Fruit fly (Drosophila melanogaster) whole organism, embryonic: Measurements from ENCODE around the gene ihog.

Experiments used
- CG10321 ChIP-seq: fragments of 200-800 bp; sonication (Bioruptor generic); IDR thresholded peaks from 2 replicates; pipeline ENCODE4 v1.3.6; 2022; ENCODE audit warnings: missing biosample characterization, missing genetic modification characterization
- CG10979 ChIP-seq: fragments of 200-800 bp; sonication (Bioruptor generic); optimal IDR thresholded peaks from 2 replicates; lab custom pipeline; 2018; ENCODE audit warnings: missing biosample characterization, mild to moderate bottlenecking, missing genetic modification characterization, moderate library complexity
- CG11695 ChIP-seq: fragments of 200-800 bp; sonication (Bioruptor generic); IDR thresholded peaks from 3 replicates; pipeline ENCODE4 v1.3.6; 2022; ENCODE audit warnings: missing biosample characterization, missing genetic modification characterization
- CG11723 ChIP-seq: fragments of 200-800 bp; sonication (Bioruptor generic); optimal IDR thresholded peaks from 2 replicates; lab custom pipeline; 2017; ENCODE audit warnings: missing biosample characterization, mild to moderate bottlenecking, missing genetic modification characterization
- CG12219 ChIP-seq: fragments of 200-800 bp; sonication (Bioruptor generic); optimal IDR thresholded peaks from 3 replicates; lab custom pipeline; 2018; ENCODE audit warnings: missing biosample characterization, mild to moderate bottlenecking, missing genetic modification characterization
- CG12391 ChIP-seq: fragments of 200-800 bp; sonication (Bioruptor generic); optimal IDR thresholded peaks from 3 replicates; lab custom pipeline; 2018; ENCODE audit warnings: missing biosample characterization, mild to moderate bottlenecking, missing genetic modification characterization, moderate library complexity
- CG13287 ChIP-seq: fragments of 200-800 bp; sonication (Bioruptor generic); IDR thresholded peaks from 2 replicates; pipeline ENCODE4 v1.3.6; 2022; ENCODE audit warnings: missing biosample characterization, missing genetic modification characterization; ENCODE audit not compliant: partially characterized antibody
- CG14441 ChIP-seq: fragments of 200-800 bp; sonication (Bioruptor generic); IDR thresholded peaks from 2 replicates; pipeline ENCODE4 v1.3.6; 2022; ENCODE audit warnings: missing biosample characterization, missing genetic modification characterization
- CG14667 ChIP-seq: fragments of 200-800 bp; sonication (Bioruptor generic); IDR thresholded peaks from 2 replicates; pipeline ENCODE4 v1.3.6; 2022; ENCODE audit warnings: missing biosample characterization, missing genetic modification characterization
- CG14860 ChIP-seq: fragments of 200-800 bp; sonication (Bioruptor generic); IDR thresholded peaks from 3 replicates; pipeline ENCODE4 v1.3.6; 2022; ENCODE audit warnings: missing biosample characterization, missing genetic modification characterization; ENCODE audit not compliant: partially characterized antibody
- CG1529 ChIP-seq: fragments of 200-800 bp; sonication (Bioruptor generic); optimal IDR thresholded peaks from 3 replicates; lab custom pipeline; 2018; ENCODE audit warnings: missing biosample characterization, missing genetic modification characterization
- CG1832 ChIP-seq: fragments of 200-800 bp; sonication (Bioruptor generic); optimal IDR thresholded peaks from 2 replicates; lab custom pipeline; 2017; ENCODE audit warnings: missing biosample characterization, mild to moderate bottlenecking, missing genetic modification characterization, inconsistent platforms
- CG2202 ChIP-seq: fragments of 200-800 bp; sonication (Bioruptor generic); optimal IDR thresholded peaks from 2 replicates; lab custom pipeline; 2018; ENCODE audit warnings: missing biosample characterization, mild to moderate bottlenecking, missing genetic modification characterization
- CG31441 ChIP-seq: fragments of 200-800 bp; sonication (Bioruptor generic); IDR thresholded peaks from 2 replicates; pipeline ENCODE4 v1.3.6; 2022; ENCODE audit warnings: missing biosample characterization, missing genetic modification characterization
- CG34224 ChIP-seq: fragments of 200-800 bp; sonication (Bioruptor generic); IDR thresholded peaks from 3 replicates; pipeline ENCODE4 v1.3.6; 2022; ENCODE audit warnings: missing biosample characterization, missing genetic modification characterization; ENCODE audit not compliant: partially characterized antibody
- CG3838 ChIP-seq: fragments of 200-800 bp; sonication (Bioruptor generic); optimal IDR thresholded peaks from 3 replicates; lab custom pipeline; 2016; ENCODE audit warnings: missing biosample characterization, missing genetic modification characterization
- CG42726 ChIP-seq: fragments of 200-800 bp; sonication (Bioruptor generic); IDR thresholded peaks from 2 replicates; pipeline ENCODE4 v1.3.6; 2022; ENCODE audit warnings: missing biosample characterization, missing genetic modification characterization; ENCODE audit not compliant: partially characterized antibody
- CG4282 ChIP-seq: fragments of 200-800 bp; sonication (Bioruptor generic); optimal IDR thresholded peaks from 2 replicates; lab custom pipeline; 2016; ENCODE audit warnings: missing biosample characterization, missing genetic modification characterization
- CG4730 ChIP-seq: fragments of 200-800 bp; sonication (Bioruptor generic); IDR thresholded peaks from 2 replicates; pipeline ENCODE4 v1.3.6; 2022; ENCODE audit warnings: missing biosample characterization, missing genetic modification characterization
- CG4820 ChIP-seq: fragments of 200-800 bp; sonication (Bioruptor generic); optimal IDR thresholded peaks from 3 replicates; lab custom pipeline; 2016; ENCODE audit warnings: missing biosample characterization, missing genetic modification characterization
- CG8359 ChIP-seq: fragments of 200-800 bp; sonication (Bioruptor generic); optimal IDR thresholded peaks from 2 replicates; lab custom pipeline; 2017; ENCODE audit warnings: missing biosample characterization, mild to moderate bottlenecking, missing genetic modification characterization, borderline replicate concordance
- CG8388 ChIP-seq: fragments of 200-800 bp; sonication (Bioruptor generic); optimal IDR thresholded peaks from 2 replicates; lab custom pipeline; 2019; ENCODE audit warnings: missing biosample characterization, mild to moderate bottlenecking, missing genetic modification characterization, moderate library complexity
- CG9817 ChIP-seq: fragments of 200-800 bp; sonication (Bioruptor generic); optimal IDR thresholded peaks from 2 replicates; lab custom pipeline; 2018; ENCODE audit warnings: missing biosample characterization, mild to moderate bottlenecking, missing genetic modification characterization, moderate library complexity
- Camta ChIP-seq: fragments of 200-800 bp; sonication (Bioruptor generic); optimal IDR thresholded peaks from 2 replicates; lab custom pipeline; 2016; ENCODE audit warnings: missing biosample characterization, missing genetic modification characterization
- CkIIα-i1 ChIP-seq: fragments of 200-800 bp; sonication (Bioruptor generic); IDR thresholded peaks from 2 replicates; pipeline ENCODE4 v1.3.6; 2022; ENCODE audit warnings: missing biosample characterization, missing genetic modification characterization
- Ets65A ChIP-seq: fragments of 200-800 bp; sonication (Bioruptor generic); peaks from one replicate; lab custom pipeline; 2016; ENCODE audit warnings: missing biosample characterization, missing genetic modification characterization
- HmgD ChIP-seq: fragments of 200-800 bp; sonication (Bioruptor generic); optimal IDR thresholded peaks from 3 replicates; lab custom pipeline; 2016; ENCODE audit warnings: missing biosample characterization, missing genetic modification characterization
- Hr39 ChIP-seq: fragments of >200 bp; optimal IDR thresholded peaks from 2 replicates; lab custom pipeline; 2017
- Nf-YA ChIP-seq: fragments of 200-800 bp; sonication (Bioruptor generic); IDR thresholded peaks from 2 replicates; pipeline ENCODE4 v1.3.6; 2022; ENCODE audit warnings: missing biosample characterization, missing genetic modification characterization
- Stat92E ChIP-seq, 3 experiments: fragments of >200 bp in 2 of 3; fragments of 200-800 bp in 1 of 3; sonication (Bioruptor generic) in 1 of 3; optimal IDR thresholded peaks; 2 replicates each; lab custom pipeline; 2017 to 2019; ENCODE audit warnings: missing biosample characterization in 3 of 3, missing genetic modification characterization in 3 of 3, mild to moderate bottlenecking in 1 of 3, moderate library complexity in 1 of 3
- Trl ChIP-seq, 3 experiments: fragments of >200 bp in 2 of 3; fragments of 200-800 bp in 1 of 3; sonication (Bioruptor generic) in 1 of 3; optimal IDR thresholded peaks; 2 replicates in 1 of 3; 3 replicates in 2 of 3; lab custom pipeline; 2016 to 2017; ENCODE audit warnings: missing biosample characterization in 1 of 3, missing genetic modification characterization in 1 of 3
- aop ChIP-seq: fragments of 200-800 bp; sonication (Bioruptor generic); IDR thresholded peaks from 2 replicates; pipeline ENCODE4 v1.3.6; 2022; ENCODE audit warnings: missing biosample characterization, missing genetic modification characterization
- btn ChIP-seq: fragments of 200-800 bp; sonication (Bioruptor generic); optimal IDR thresholded peaks from 2 replicates; lab custom pipeline; 2016; ENCODE audit warnings: missing biosample characterization, missing genetic modification characterization
- cato ChIP-seq: fragments of 200-800 bp; sonication (Bioruptor generic); optimal IDR thresholded peaks from 2 replicates; lab custom pipeline; 2016; ENCODE audit warnings: missing biosample characterization, missing genetic modification characterization, borderline replicate concordance
- dm ChIP-seq: fragments of 200-800 bp; sonication (Bioruptor generic); optimal IDR thresholded peaks from 3 replicates; lab custom pipeline; 2016; ENCODE audit warnings: missing biosample characterization, missing genetic modification characterization
- dmrt99B ChIP-seq: fragments of 200-800 bp; sonication (Bioruptor generic); optimal IDR thresholded peaks from 2 replicates; lab custom pipeline; 2018; ENCODE audit warnings: missing biosample characterization, mild to moderate bottlenecking, missing genetic modification characterization, moderate library complexity
- eyg ChIP-seq: fragments of 200-800 bp; sonication (Bioruptor generic); optimal IDR thresholded peaks from 3 replicates; lab custom pipeline; 2016; ENCODE audit warnings: missing biosample characterization, missing genetic modification characterization
- fd102C ChIP-seq: fragments of 200-800 bp; sonication (Bioruptor generic); optimal IDR thresholded peaks from 2 replicates; lab custom pipeline; 2018; ENCODE audit warnings: missing biosample characterization, mild to moderate bottlenecking, missing genetic modification characterization, moderate library complexity
- ftz-f1 ChIP-seq: fragments of 200-800 bp; sonication (Bioruptor generic); optimal IDR thresholded peaks from 2 replicates; lab custom pipeline; 2016; ENCODE audit warnings: missing biosample characterization, missing genetic modification characterization
- fu2 ChIP-seq: fragments of 200-800 bp; sonication (Bioruptor generic); optimal IDR thresholded peaks from 2 replicates; lab custom pipeline; 2016; ENCODE audit warnings: missing biosample characterization, missing genetic modification characterization
- gem ChIP-seq: fragments of 200-800 bp; sonication (Bioruptor generic); optimal IDR thresholded peaks from 2 replicates; lab custom pipeline; 2019; ENCODE audit warnings: missing biosample characterization, mild to moderate bottlenecking, missing genetic modification characterization, moderate library complexity
- gfzf ChIP-seq: fragments of 200-800 bp; sonication (Bioruptor generic); optimal IDR thresholded peaks from 2 replicates; lab custom pipeline; 2016; ENCODE audit warnings: missing biosample characterization, mild to moderate bottlenecking, missing genetic modification characterization, moderate library complexity
- gt ChIP-seq: fragments of 200-800 bp; sonication (Bioruptor generic); IDR thresholded peaks from 2 replicates; pipeline ENCODE4 v1.3.6; 2022; ENCODE audit warnings: missing biosample characterization, missing genetic modification characterization
- pb ChIP-seq: fragments of 200-800 bp; sonication (Bioruptor generic); optimal IDR thresholded peaks from 3 replicates; lab custom pipeline; 2016; ENCODE audit warnings: missing biosample characterization, missing genetic modification characterization
- salm ChIP-seq: fragments of 200-800 bp; sonication (Bioruptor generic); optimal IDR thresholded peaks from 2 replicates; lab custom pipeline; 2018; ENCODE audit warnings: missing biosample characterization, mild to moderate bottlenecking, missing genetic modification characterization
- scrt ChIP-seq: fragments of 200-800 bp; sonication (Bioruptor generic); optimal IDR thresholded peaks from 2 replicates; lab custom pipeline; 2018; ENCODE audit warnings: missing biosample characterization, mild to moderate bottlenecking, missing genetic modification characterization, moderate library complexity
- sens ChIP-seq: fragments of 200-800 bp; sonication (Bioruptor generic); peaks from one replicate; lab custom pipeline; 2016; ENCODE audit warnings: missing biosample characterization, missing genetic modification characterization
- slou ChIP-seq: fragments of 200-800 bp; sonication (Bioruptor generic); optimal IDR thresholded peaks from 3 replicates; lab custom pipeline; 2016; ENCODE audit warnings: missing biosample characterization, missing genetic modification characterization
- tup ChIP-seq: fragments of 200-800 bp; sonication (Bioruptor generic); optimal IDR thresholded peaks from 2 replicates; lab custom pipeline; 2016; ENCODE audit warnings: missing biosample characterization, mild to moderate bottlenecking, missing genetic modification characterization, moderate library complexity
- z ChIP-seq: fragments of 200-800 bp; sonication (Bioruptor generic); IDR thresholded peaks from 3 replicates; pipeline ENCODE4 v1.3.6; 2022; ENCODE audit warnings: missing biosample characterization, missing genetic modification characterization

ihog gene

DNA sequence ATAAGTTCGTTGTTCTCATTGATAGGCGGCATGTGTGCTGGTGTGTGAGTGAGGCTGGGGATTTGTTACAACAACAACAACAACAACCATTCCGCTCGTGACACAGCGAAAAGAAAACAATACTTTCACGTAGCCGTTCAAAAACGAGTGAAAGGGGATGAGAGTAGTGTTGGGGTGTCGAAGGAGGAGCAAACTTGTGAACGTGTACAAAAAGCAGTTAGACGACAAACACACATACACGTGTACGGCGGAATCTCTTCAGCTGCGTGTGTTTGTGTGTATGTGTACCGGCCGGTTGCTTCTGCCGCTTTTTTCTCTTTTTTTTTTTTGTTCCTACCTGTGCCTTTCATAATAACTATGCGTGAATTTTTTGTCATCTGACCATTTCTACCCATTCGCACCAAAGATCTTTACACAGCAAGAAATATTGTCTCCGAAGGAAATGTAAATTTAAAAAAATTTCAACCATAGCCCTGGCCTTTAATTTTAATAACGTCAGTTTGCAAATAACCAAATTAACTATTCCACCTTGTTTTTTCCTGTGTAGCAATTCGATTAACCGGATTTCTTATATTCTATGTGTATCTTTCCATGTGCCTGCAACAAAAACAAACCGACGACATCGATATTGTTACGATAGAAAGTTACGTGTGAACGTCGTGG lies 26.4 kb downstream of the ihog start (continued):
- TF ChIP-seq CG1832 (GFP tag; lab: Kevin White, UChicago) (no peak), Hr39 (lab: Kevin White, UChicago) (no peak), dm (GFP tag; lab: Kevin White, UChicago) (peak; percentile 23), Camta (GFP tag; lab: Kevin White, UChicago) (peak; percentile 65), dmrt99B (tag; lab: Kevin White, UChicago) (no peak), gem (tag; lab: Kevin White, UChicago) (peak; percentile 86), CG4282 (GFP tag; lab: Kevin White, UChicago) (peak; percentile 19), eyg (GFP tag; lab: Kevin White, UChicago) (no peak), gfzf (GFP tag; lab: Kevin White, UChicago) (no peak), pb (GFP tag; lab: Kevin White, UChicago) (no peak), CG8359 (GFP tag; lab: Kevin White, UChicago) (no peak), CG14441 (GFP tag; lab: Robert Waterston, UW) (no peak), Ets65A (peak; percentile 96), CG8388 (peak; percentile 74), Nf-YA (GFP tag; lab: Robert Waterston, UW) (0 out of 2 replicates have a peak, but pooled peaks have one; percentile 29), CG11695 (GFP tag; lab: Robert Waterston, UW) (peak; percentile 76), CG4730 (no peak; the same call in 1 of the 2 replicates), CG12219 (GFP tag; lab: Kevin White, UChicago) (peak; percentile 65), Trl (optimal IDR thresholded peaks at IDR 0.05; lab: Kevin White, UChicago) (peak in 1 of 2 experiments; percentile 31), Trl (GFP tag; optimal IDR thresholded peaks at IDR 0.05; lab: Kevin White, UChicago) (peak; percentile 72), CG14667 (GFP tag; lab: Robert Waterston, UW) (no peak), aop (GFP tag; lab: Robert Waterston, UW) (no peak), CG13287 (GFP tag; lab: Robert Waterston, UW) (no peak), CG34224 (GFP tag; lab: Robert Waterston, UW) (no peak), CG10979 (peak; percentile 78), cato (GFP tag; lab: Kevin White, UChicago) (peak; percentile 8), CG31441 (no peak; the same call in 1 of the 2 replicates), CG1529 (peak; percentile 75), z (GFP tag; lab: Robert Waterston, UW) (no peak), Stat92E (GFP tag; optimal IDR thresholded peaks at IDR 0.05; lab: Kevin White, UChicago) (no peak), CG4820 (GFP tag; lab: Kevin White, UChicago) (peak; percentile 72), sens (GFP tag; lab: Kevin White, UChicago) (peak; percentile 96), HmgD (no peak), CG14860 (GFP tag; lab: Robert Waterston, UW) (no peak), fu2 (GFP tag; lab: Kevin White, UChicago) (peak; percentile 54), tup (no peak), CG2202 (tag; lab: Kevin White, UChicago) (peak; percentile 43), slou (GFP tag; lab: Kevin White, UChicago) (no peak), btn (GFP tag; lab: Kevin White, UChicago) (peak; percentile 21), ftz-f1 (GFP tag; lab: Kevin White, UChicago) (no peak), CG10321 (no peak), CG12391 (tag; lab: Kevin White, UChicago) (peak; percentile 79), CG9817 (no peak), CG3838 (no peak), fd102C (GFP tag; lab: Kevin White, UChicago) (no peak), CkIIα-i1 (GFP tag; lab: Robert Waterston, UW) (no peak), salm (tag; lab: Kevin White, UChicago) (peak; percentile 36), CG11723 (GFP tag; lab: Kevin White, UChicago) (no peak), scrt (GFP tag; lab: Kevin White, UChicago) (no peak), gt (GFP tag; lab: Robert Waterston, UW) (no peak; the same call in 1 of the 2 replicates), CG42726 (GFP tag; lab: Robert Waterston, UW) (no peak)
